Worm (Caenorhabditis elegans) whole organism, early embryonic: ENCODE measurements around the gene zfp-3.
A peak's percentile ranks its signal among the peaks of the same experiment; 100 is the strongest.

Experiments
- B0310.2 ChIP-seq: sonication (generic microtip); optimal IDR thresholded peaks from 2 replicates; lab custom pipeline; 2016; ENCODE audit warnings: mild to moderate bottlenecking, missing genetic modification characterization, missing compliant biosample characterization
- F13C5.2 ChIP-seq: sonication (generic microtip); optimal IDR thresholded peaks from 2 replicates; lab custom pipeline; 2017; ENCODE audit warnings: mild to moderate bottlenecking, missing genetic modification characterization, inconsistent platforms, missing compliant biosample characterization
- aly-1 ChIP-seq: sonication (generic microtip); optimal IDR thresholded peaks from 2 replicates; lab custom pipeline; 2016; ENCODE audit warnings: missing genetic modification characterization, missing compliant biosample characterization
- ama-1 ChIP-seq: fragments of 150-350 bp; optimal IDR thresholded peaks from 2 replicates; lab custom pipeline; 2014
- ceh-13 ChIP-seq: fragments of 200-800 bp; sonication (Bioruptor generic); optimal IDR thresholded peaks from 2 replicates; lab custom pipeline; 2018; ENCODE audit warnings: mild to moderate bottlenecking, missing genetic modification characterization, missing compliant biosample characterization
- ceh-36 ChIP-seq: sonication (generic microtip); optimal IDR thresholded peaks from 2 replicates; lab custom pipeline; 2016; ENCODE audit warnings: missing genetic modification characterization, inconsistent platforms, missing compliant biosample characterization
- ets-7 ChIP-seq: sonication (generic microtip); optimal IDR thresholded peaks from 2 replicates; lab custom pipeline; 2016; ENCODE audit warnings: missing genotype, missing genetic modification characterization, missing compliant biosample characterization
- flt-1 ChIP-seq: fragments of 200-800 bp; sonication (Bioruptor generic); IDR thresholded peaks from 2 replicates; pipeline ENCODE4 v1.3.6; 2022; ENCODE audit warnings: missing genetic modification characterization, missing compliant biosample characterization
- hmbx-1 ChIP-seq: sonication (generic microtip); optimal IDR thresholded peaks from 2 replicates; lab custom pipeline; 2016; ENCODE audit warnings: mild to moderate bottlenecking, missing genetic modification characterization, missing compliant biosample characterization
- hmg-4 ChIP-seq: fragments of 200-800 bp; sonication (Bioruptor generic); optimal IDR thresholded peaks from 2 replicates; lab custom pipeline; 2018; ENCODE audit warnings: mild to moderate bottlenecking, missing genetic modification characterization, missing compliant biosample characterization
- hnd-1 ChIP-seq: sonication (generic microtip); optimal IDR thresholded peaks from 2 replicates; lab custom pipeline; 2016; ENCODE audit warnings: missing genetic modification characterization, missing compliant biosample characterization
- pes-1 ChIP-seq: fragments of 200-800 bp; sonication (Bioruptor generic); IDR thresholded peaks from 2 replicates; pipeline ENCODE4 v1.3.6; 2022; ENCODE audit warnings: missing genetic modification reagents, missing genetic modification characterization, missing compliant biosample characterization
- scrt-1 ChIP-seq: fragments of 200-800 bp; sonication (Bioruptor generic); IDR thresholded peaks from 2 replicates; pipeline ENCODE4 v1.3.6; 2022; ENCODE audit warnings: missing genetic modification characterization, missing compliant biosample characterization
- sea-1 ChIP-seq: fragments of 200-800 bp; sonication (Bioruptor generic); conservative IDR thresholded peaks from 2 replicates; pipeline ENCODE4 v1.3.6; 2022; ENCODE audit warnings: missing genetic modification characterization, missing compliant biosample characterization
- tbx-11 ChIP-seq: fragments of 200-800 bp; sonication (Bioruptor generic); IDR thresholded peaks from 2 replicates; pipeline ENCODE4 v1.3.6; 2022; ENCODE audit warnings: missing genetic modification characterization, missing compliant biosample characterization
- tbx-37 ChIP-seq: fragments of 200-800 bp; sonication (Bioruptor generic); conservative IDR thresholded peaks from 2 replicates; pipeline ENCODE4 v1.3.6; 2022; ENCODE audit warnings: missing genetic modification reagents, missing genetic modification characterization, missing compliant biosample characterization
- tra-4 ChIP-seq: sonication (generic microtip); optimal IDR thresholded peaks from 2 replicates; lab custom pipeline; 2017; ENCODE audit warnings: missing genetic modification characterization, missing compliant biosample characterization

The zfp-3 gene

ce11 chrX:1446593-1447141, at the start of gene zfp-3:
TSS of gene zfp-3 (minus strand) at chrX:1446643.
- TF ChIP-seq pes-1 (no peak), F13C5.2 (tag; lab: Kevin White, UChicago) (peak; percentile 70), B0310.2 (tag; lab: Kevin White, UChicago) (no peak), ceh-36 (no peak), hnd-1 (tag; lab: Kevin White, UChicago) (no peak), tbx-11 (GFP tag; lab: Robert Waterston, UW) (no peak), ets-7 (tag; lab: Kevin White, UChicago) (no peak), ceh-13 (GFP tag; lab: Kevin White, UChicago) (no peak), hmg-4 (GFP tag; lab: Kevin White, UChicago) (peak; percentile 75), flt-1 (GFP tag; lab: Robert Waterston, UW) (no peak), hmbx-1 (tag; lab: Kevin White, UChicago) (no peak), sea-1 (no peak), tra-4 (tag; lab: Kevin White, UChicago) (no peak), scrt-1 (GFP tag; lab: Robert Waterston, UW) (no peak), aly-1 (tag; lab: Kevin White, UChicago) (peak; percentile 63), ama-1 (no peak), tbx-37 (GFP tag; lab: Robert Waterston, UW) (no peak)

DNA sequence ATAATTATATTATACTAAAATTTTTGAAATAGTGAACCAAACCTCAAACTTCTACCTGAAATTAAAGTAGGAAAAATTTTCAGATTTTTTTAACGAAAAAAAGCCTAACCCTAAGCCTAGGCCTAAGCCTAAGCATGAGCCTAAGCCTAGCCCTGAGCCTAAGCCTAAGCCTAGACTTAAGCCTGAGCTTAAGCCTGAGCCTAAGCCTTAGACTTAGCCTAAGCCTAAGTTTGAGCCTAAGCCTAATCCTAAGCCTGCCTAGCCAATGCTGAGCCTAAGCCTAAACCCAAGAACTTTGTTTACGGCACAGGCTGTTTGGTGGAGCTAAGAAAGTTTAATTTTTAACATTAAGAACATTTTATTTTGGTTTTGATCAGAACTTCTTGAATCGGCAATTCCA, 49.5 kb upstream of the zfp-3 start:
- TF ChIP-seq ceh-36 = peak; percentile 63
- no peak for TF ChIP-seq tra-4 (tag; lab: Kevin White, UChicago)

ce11 chrX:1494256-1494655, 47.8 kb upstream of the zfp-3 start, which contains the start of gene F09E10.5:
TSS of gene F09E10.5 (minus strand) at chrX:1494356.
- TF ChIP-seq F13C5.2 (tag; lab: Kevin White, UChicago) (no peak), aly-1 (tag; lab: Kevin White, UChicago) (no peak), ceh-36 (no peak), hmg-4 (GFP tag; lab: Kevin White, UChicago) (no peak), hmbx-1 (tag; lab: Kevin White, UChicago) (no peak), tbx-11 (GFP tag; lab: Robert Waterston, UW) (no peak), flt-1 (GFP tag; lab: Robert Waterston, UW) (no peak), ets-7 (tag; lab: Kevin White, UChicago) (no peak), tra-4 (tag; lab: Kevin White, UChicago) (no peak), B0310.2 (tag; lab: Kevin White, UChicago) (no peak), pes-1 (no peak), ama-1 (no peak), sea-1 (no peak), ceh-13 (GFP tag; lab: Kevin White, UChicago) (no peak), tbx-37 (GFP tag; lab: Robert Waterston, UW) (no peak), scrt-1 (GFP tag; lab: Robert Waterston, UW) (no peak), hnd-1 (tag; lab: Kevin White, UChicago) (no peak)

DNA sequence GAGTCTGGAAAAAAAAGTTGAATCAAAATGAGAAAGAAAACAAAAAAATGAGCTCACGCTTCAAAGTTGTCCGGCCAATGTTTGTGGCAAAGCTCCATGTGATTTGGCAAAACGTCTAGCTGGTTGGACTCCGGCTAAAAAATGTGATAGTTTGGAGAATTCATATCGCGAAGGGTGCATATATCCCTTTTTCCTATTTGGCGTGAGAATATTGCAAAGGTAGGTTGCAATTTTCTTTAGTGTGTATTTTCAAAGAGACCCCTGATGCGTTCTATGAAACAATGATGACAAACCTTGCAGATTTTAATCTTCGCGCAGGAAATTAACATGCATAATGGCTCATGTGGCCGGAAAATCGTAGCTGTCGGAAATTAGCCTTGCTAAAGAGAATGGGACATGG, 45.7 kb upstream of the zfp-3 start:
- TF ChIP-seq hmbx-1 (tag; lab: Kevin White, UChicago) (no peak), tra-4 (tag; lab: Kevin White, UChicago) (no peak), hmg-4 (GFP tag; lab: Kevin White, UChicago) (no peak), flt-1 (GFP tag; lab: Robert Waterston, UW) (no peak), tbx-11 (GFP tag; lab: Robert Waterston, UW) (no peak), B0310.2 (tag; lab: Kevin White, UChicago) (no peak), ceh-36 (no peak), ama-1 (no peak), pes-1 (no peak)

DNA sequence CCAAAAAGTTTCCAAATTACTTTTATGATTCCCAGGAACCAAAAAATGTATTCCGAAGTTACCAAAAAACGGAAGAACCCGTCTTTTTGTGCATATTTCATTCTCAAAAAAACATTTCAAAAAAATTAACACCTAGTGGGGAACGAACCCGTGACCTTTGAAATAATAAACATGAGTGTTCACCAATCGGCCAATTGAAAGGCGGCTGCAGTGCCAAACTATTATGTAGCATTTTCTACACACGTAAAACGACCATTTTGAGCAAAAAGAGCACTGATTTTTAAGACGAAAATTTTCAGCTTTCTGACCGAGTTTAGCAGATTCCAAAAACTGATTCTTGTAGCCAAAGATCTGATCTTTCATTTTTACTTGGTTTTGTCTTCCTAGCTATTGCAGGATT, 44.6 kb upstream of the zfp-3 start:
- no peak for TF ChIP-seq tbx-37 (GFP tag; lab: Robert Waterston, UW)
- TF ChIP-seq sea-1 = no peak
- no peak for TF ChIP-seq pes-1
- no peak for TF ChIP-seq ets-7 (tag; lab: Kevin White, UChicago)
- no peak for TF ChIP-seq tbx-11 (GFP tag; lab: Robert Waterston, UW)
- TF ChIP-seq ceh-36 = no peak
- no peak for TF ChIP-seq tra-4 (tag; lab: Kevin White, UChicago)
- TF ChIP-seq hnd-1 (tag; lab: Kevin White, UChicago) = no peak
- no peak for TF ChIP-seq ama-1
- TF ChIP-seq scrt-1 (GFP tag; lab: Robert Waterston, UW) = no peak
- no peak for TF ChIP-seq aly-1 (tag; lab: Kevin White, UChicago)
- no peak for TF ChIP-seq F13C5.2 (tag; lab: Kevin White, UChicago)
- TF ChIP-seq hmbx-1 (tag; lab: Kevin White, UChicago) = no peak

- TF ChIP-seq ceh-36 = no peak
- no peak for TF ChIP-seq pes-1
- no peak for TF ChIP-seq tbx-37 (GFP tag; lab: Robert Waterston, UW)
- TF ChIP-seq tbx-11 (GFP tag; lab: Robert Waterston, UW) = no peak
These were observed 43.1 kb upstream of the zfp-3 start for ce11 chrX:1489574-1489973.

DNA sequence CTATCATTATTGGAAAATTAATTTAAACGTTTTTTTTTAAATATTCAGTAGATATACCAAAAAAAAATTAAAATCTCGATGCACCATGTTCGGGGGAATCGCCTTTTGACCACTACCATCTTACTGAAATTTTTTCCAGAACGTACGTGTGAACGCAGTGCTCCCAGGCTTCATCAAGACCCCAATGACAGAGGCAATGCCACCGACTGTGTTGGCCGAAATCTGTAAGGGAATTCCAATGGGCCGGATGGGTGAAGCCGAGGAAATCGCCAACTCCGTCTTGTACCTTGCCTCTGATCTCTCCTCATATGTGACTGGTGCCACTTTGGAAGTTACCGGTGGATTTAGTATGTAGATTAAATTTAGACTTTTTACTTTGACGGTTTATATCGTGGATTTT, 42.3 kb upstream of the zfp-3 start:
- TF ChIP-seq tbx-37 (GFP tag; lab: Robert Waterston, UW) = no peak
- TF ChIP-seq tra-4 (tag; lab: Kevin White, UChicago) = no peak
- TF ChIP-seq scrt-1 (GFP tag; lab: Robert Waterston, UW) = no peak
- TF ChIP-seq aly-1 (tag; lab: Kevin White, UChicago) = no peak
- TF ChIP-seq ama-1 = no peak
- no peak for TF ChIP-seq flt-1 (GFP tag; lab: Robert Waterston, UW)
- TF ChIP-seq sea-1 = no peak
- no peak for TF ChIP-seq ceh-36
- no peak for TF ChIP-seq hmg-4 (GFP tag; lab: Kevin White, UChicago)
- TF ChIP-seq pes-1 = no peak
- no peak for TF ChIP-seq hmbx-1 (tag; lab: Kevin White, UChicago)
- no peak for TF ChIP-seq tbx-11 (GFP tag; lab: Robert Waterston, UW)
- no peak for TF ChIP-seq ceh-13 (GFP tag; lab: Kevin White, UChicago)
- TF ChIP-seq B0310.2 (tag; lab: Kevin White, UChicago) = no peak
